Worm (Caenorhabditis elegans): Measurements from ENCODE around the gene nhr-150.

Gene nhr-150

DNA sequence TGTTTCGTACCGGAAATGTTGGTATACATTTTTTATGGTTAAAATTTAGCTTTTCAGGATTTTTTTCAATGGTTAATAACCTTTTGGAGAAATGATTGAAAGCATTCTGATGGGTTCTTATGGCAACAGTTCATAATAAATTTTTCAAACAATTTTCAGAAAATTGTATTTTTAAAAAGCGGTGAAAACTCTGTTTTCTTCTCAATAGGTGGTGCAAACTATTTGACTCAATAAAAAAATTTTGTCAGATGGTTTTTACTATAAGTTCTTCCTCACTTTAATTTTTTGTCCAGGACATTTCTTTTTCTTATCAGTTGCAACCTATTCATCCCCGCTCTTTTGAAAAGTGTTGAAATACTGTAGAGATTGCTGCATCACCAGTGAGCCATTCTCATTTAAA is 32.4 kb downstream of the nhr-150 start, which contains the start of gene T26H5.14 (continued):
- TF ChIP-seq F33H1.4 (GFP tag; IDR thresholded peaks at IDR 0.05) (no peak), sptf-2 (GFP tag; optimal IDR thresholded peaks at IDR 0.05) (no peak), ztf-3 (GFP tag; optimal IDR thresholded peaks at IDR 0.05) (no peak)

DNA sequence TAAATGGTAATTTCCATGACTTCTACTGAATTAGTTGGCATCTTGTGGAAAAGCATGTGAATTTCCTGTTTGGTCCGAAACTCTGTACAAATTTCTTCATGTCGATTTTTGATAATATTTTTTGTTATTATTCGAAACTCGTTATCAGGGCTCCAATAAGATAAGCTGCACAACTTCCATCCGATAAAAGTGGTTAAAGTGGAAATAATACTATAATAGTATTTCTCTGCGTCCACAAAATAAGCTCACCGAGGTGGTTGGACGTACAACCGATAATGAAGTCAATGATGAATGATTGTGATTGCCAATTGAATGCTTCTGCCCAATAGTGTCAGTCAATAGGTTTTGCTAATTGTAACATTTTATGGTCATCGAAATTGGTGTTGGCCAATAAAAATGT is 32.9 kb downstream of the nhr-150 start, which contains the start of gene T26H5.4:
T26H5.4 (minus strand) TSS at position 294 of the 400 bp plus-strand sequence.
- TF ChIP-seq let-607 (tag; optimal IDR thresholded peaks at IDR 0.05) (no peak), lsl-1 (GFP tag; optimal IDR thresholded peaks at IDR 0.05) (no peak), madf-8 (GFP tag; conservative IDR thresholded peaks at IDR 0.05) (no peak), hlh-26 (GFP tag; conservative IDR thresholded peaks at IDR 0.05) (no peak), C17E4.6 (GFP tag; IDR thresholded peaks at IDR 0.05) (no peak), nhr-80 (tag; optimal IDR thresholded peaks at IDR 0.05) (peak; percentile 3)

DNA sequence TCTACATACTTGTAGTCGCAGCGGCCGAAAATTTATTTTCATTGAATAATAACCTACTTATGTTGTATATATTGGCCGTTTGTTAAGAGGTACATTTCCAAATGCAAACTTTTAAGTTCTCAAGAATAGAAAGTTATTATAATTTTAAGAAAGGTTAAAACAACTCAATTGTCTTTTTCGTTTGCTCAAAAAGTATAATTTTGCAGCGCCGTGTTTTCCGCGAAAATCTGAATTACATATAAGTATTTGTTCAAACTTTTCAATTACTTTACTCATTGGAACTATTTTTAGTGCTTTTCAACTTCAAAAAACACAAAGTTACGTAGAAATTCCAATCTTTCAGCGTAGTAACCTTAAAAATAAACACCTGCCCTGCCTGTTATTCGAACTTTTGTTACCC is 35.8 kb downstream of the nhr-150 start, which contains the start of gene srh-239:
srh-239 (plus strand) TSS at position 301 of the 400 bp plus-strand sequence.
- TF ChIP-seq akir-1 (GFP tag; optimal IDR thresholded peaks at IDR 0.05) (no peak), nhr-90 (tag; optimal IDR thresholded peaks at IDR 0.05) (no peak), mes-4 (tag; optimal IDR thresholded peaks at IDR 0.05) (no peak), tbx-9 (tag; optimal IDR thresholded peaks at IDR 0.05; ENCODE audit: borderline replicate concordance) (no peak), dpff-1 (tag; optimal IDR thresholded peaks at IDR 0.05) (no peak), aptf-2 (GFP tag; conservative IDR thresholded peaks at IDR 0.05) (no peak), nfya-1 (tag; optimal IDR thresholded peaks at IDR 0.05; ENCODE audit: borderline replicate concordance, insufficient read depth) (no peak), B0261.1 (tag; optimal IDR thresholded peaks at IDR 0.05) (no peak), F57C9.4 (tag; optimal IDR thresholded peaks at IDR 0.05) (no peak), rec-8 (tag; optimal IDR thresholded peaks at IDR 0.05) (no peak), Y95B8A.8 (GFP tag; IDR thresholded peaks at IDR 0.05) (no peak), F22D6.2 (tag; optimal IDR thresholded peaks at IDR 0.05) (no peak), egl-44 (GFP tag; IDR thresholded peaks at IDR 0.05) (no peak), Y79H2A.3 (GFP tag; conservative IDR thresholded peaks at IDR 0.05) (no peak)

DNA sequence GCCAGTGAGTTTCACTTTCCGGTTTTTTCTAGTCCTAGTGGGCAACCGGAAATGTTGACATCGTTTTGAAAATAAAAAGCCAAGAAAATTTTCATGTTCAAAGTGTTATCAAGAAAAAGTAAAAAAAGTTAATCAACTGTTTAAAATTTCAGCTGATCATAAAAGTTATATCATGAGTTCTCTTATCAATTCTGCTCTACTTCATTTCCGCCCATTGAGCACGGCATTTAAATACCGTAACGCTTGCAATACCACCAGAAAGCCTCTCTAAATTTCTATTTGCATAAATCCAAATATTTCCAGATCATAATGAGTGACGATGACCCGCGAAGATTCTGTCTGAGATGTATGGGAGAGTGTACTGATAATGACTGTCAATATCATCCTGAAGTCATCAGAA is 36.6 kb downstream of the nhr-150 start, which contains the start of gene T26H5.9:
T26H5.9 (plus strand) TSS at position 302 of the 400 bp plus-strand sequence.
- TF ChIP-seq T07F8.4 (tag; optimal IDR thresholded peaks at IDR 0.05) (no peak), snpc-3.4 (tag; optimal IDR thresholded peaks at IDR 0.05) (no peak), aptf-3 (GFP tag; IDR thresholded peaks at IDR 0.05) (no peak), nhr-80 (tag; optimal IDR thresholded peaks at IDR 0.05) (peak; percentile 2), ZK185.1 (tag; optimal IDR thresholded peaks at IDR 0.05; ENCODE audit: poor library complexity, severe bottlenecking) (no peak), ceh-100 (GFP tag; IDR thresholded peaks at IDR 0.05) (no peak), bed-1 (GFP tag; IDR thresholded peaks at IDR 0.05) (no peak)

DNA sequence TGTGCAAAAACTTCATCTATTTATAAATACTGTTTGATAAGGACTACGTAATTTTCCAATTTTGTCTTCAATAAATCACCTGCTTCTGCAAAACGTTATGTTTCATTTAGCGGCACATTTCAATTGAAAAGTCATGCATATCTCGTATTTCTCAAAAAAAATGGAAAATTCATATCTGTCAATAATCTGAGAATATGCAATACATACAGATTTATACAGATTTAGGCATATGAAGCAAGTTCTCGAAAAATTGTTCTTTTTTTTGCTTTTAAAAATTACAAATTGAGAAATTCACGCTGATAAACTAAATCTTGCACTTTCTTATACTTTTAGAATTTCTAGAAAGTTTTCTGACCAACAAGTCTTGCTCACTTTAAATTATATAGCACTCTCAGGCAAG is 37.1 kb downstream of the nhr-150 start, which contains the start of gene T26H5.11:
T26H5.11 (minus strand) TSS at position 101 of the 400 bp plus-strand sequence.
- no peak for TF ChIP-seq ztf-26 (tag; optimal IDR thresholded peaks at IDR 0.05)
- no peak for TF ChIP-seq ceh-79 (tag; optimal IDR thresholded peaks at IDR 0.05)
- TF ChIP-seq pha-4 (tag; optimal IDR thresholded peaks at IDR 0.05), result no peak
- TF ChIP-seq die-1 (tag; optimal IDR thresholded peaks at IDR 0.05), result no peak
- TF ChIP-seq Y53G8AR.9 (GFP tag; conservative IDR thresholded peaks at IDR 0.05), result no peak
- no peak for TF ChIP-seq F22D6.2 (tag; optimal IDR thresholded peaks at IDR 0.05)
- TF ChIP-seq nhr-27 (tag; optimal IDR thresholded peaks at IDR 0.05), result no peak
- no peak for TF ChIP-seq sptf-2 (GFP tag; optimal IDR thresholded peaks at IDR 0.05)
- TF ChIP-seq hsf-1 (GFP tag; IDR thresholded peaks at IDR 0.05), result no peak
- TF ChIP-seq ama-1 (optimal IDR thresholded peaks at IDR 0.05), result no peak
- no peak for TF ChIP-seq ama-1 (GFP tag; optimal IDR thresholded peaks at IDR 0.05)
- TF ChIP-seq mcd-1 (GFP tag; IDR thresholded peaks at IDR 0.05), result no peak
- TF ChIP-seq let-607 (tag; optimal IDR thresholded peaks at IDR 0.05), result no peak
- no peak for TF ChIP-seq bed-1 (GFP tag; IDR thresholded peaks at IDR 0.05)
- no peak for TF ChIP-seq mes-4 (tag; optimal IDR thresholded peaks at IDR 0.05)
- no peak for TF ChIP-seq sdz-38 (tag; optimal IDR thresholded peaks at IDR 0.05)
- no peak for TF ChIP-seq bed-2 (GFP tag; IDR thresholded peaks at IDR 0.05)
- no peak for TF ChIP-seq chd-7 (tag; optimal IDR thresholded peaks at IDR 0.05)

All from whole organism, young adult.